Worm (Caenorhabditis elegans) whole organism, early embryonic: Measurements from ENCODE around the gene Y110A2AL.10.

Experiments used
- B0310.2 ChIP-seq: sonication (generic microtip); optimal IDR thresholded peaks from 2 replicates; lab custom pipeline; 2016; ENCODE audit warnings: mild to moderate bottlenecking, missing genetic modification characterization, missing compliant biosample characterization
- F13C5.2 ChIP-seq: sonication (generic microtip); optimal IDR thresholded peaks from 2 replicates; lab custom pipeline; 2017; ENCODE audit warnings: mild to moderate bottlenecking, missing genetic modification characterization, inconsistent platforms, missing compliant biosample characterization
- aly-1 ChIP-seq: sonication (generic microtip); optimal IDR thresholded peaks from 2 replicates; lab custom pipeline; 2016; ENCODE audit warnings: missing genetic modification characterization, missing compliant biosample characterization
- ama-1 ChIP-seq: fragments of 150-350 bp; optimal IDR thresholded peaks from 2 replicates; lab custom pipeline; 2014
- ceh-13 ChIP-seq: fragments of 200-800 bp; sonication (Bioruptor generic); optimal IDR thresholded peaks from 2 replicates; lab custom pipeline; 2018; ENCODE audit warnings: mild to moderate bottlenecking, missing genetic modification characterization, missing compliant biosample characterization
- ceh-36 ChIP-seq: sonication (generic microtip); optimal IDR thresholded peaks from 2 replicates; lab custom pipeline; 2016; ENCODE audit warnings: missing genetic modification characterization, inconsistent platforms, missing compliant biosample characterization
- ets-7 ChIP-seq: sonication (generic microtip); optimal IDR thresholded peaks from 2 replicates; lab custom pipeline; 2016; ENCODE audit warnings: missing genotype, missing genetic modification characterization, missing compliant biosample characterization
- flt-1 ChIP-seq: fragments of 200-800 bp; sonication (Bioruptor generic); IDR thresholded peaks from 2 replicates; pipeline ENCODE4 v1.3.6; 2022; ENCODE audit warnings: missing genetic modification characterization, missing compliant biosample characterization
- hmbx-1 ChIP-seq: sonication (generic microtip); optimal IDR thresholded peaks from 2 replicates; lab custom pipeline; 2016; ENCODE audit warnings: mild to moderate bottlenecking, missing genetic modification characterization, missing compliant biosample characterization
- hmg-4 ChIP-seq: fragments of 200-800 bp; sonication (Bioruptor generic); optimal IDR thresholded peaks from 2 replicates; lab custom pipeline; 2018; ENCODE audit warnings: mild to moderate bottlenecking, missing genetic modification characterization, missing compliant biosample characterization
- hnd-1 ChIP-seq: sonication (generic microtip); optimal IDR thresholded peaks from 2 replicates; lab custom pipeline; 2016; ENCODE audit warnings: missing genetic modification characterization, missing compliant biosample characterization
- pes-1 ChIP-seq: fragments of 200-800 bp; sonication (Bioruptor generic); IDR thresholded peaks from 2 replicates; pipeline ENCODE4 v1.3.6; 2022; ENCODE audit warnings: missing genetic modification reagents, missing genetic modification characterization, missing compliant biosample characterization
- scrt-1 ChIP-seq: fragments of 200-800 bp; sonication (Bioruptor generic); IDR thresholded peaks from 2 replicates; pipeline ENCODE4 v1.3.6; 2022; ENCODE audit warnings: missing genetic modification characterization, missing compliant biosample characterization
- sea-1 ChIP-seq: fragments of 200-800 bp; sonication (Bioruptor generic); conservative IDR thresholded peaks from 2 replicates; pipeline ENCODE4 v1.3.6; 2022; ENCODE audit warnings: missing genetic modification characterization, missing compliant biosample characterization
- tbx-11 ChIP-seq: fragments of 200-800 bp; sonication (Bioruptor generic); IDR thresholded peaks from 2 replicates; pipeline ENCODE4 v1.3.6; 2022; ENCODE audit warnings: missing genetic modification characterization, missing compliant biosample characterization
- tbx-37 ChIP-seq: fragments of 200-800 bp; sonication (Bioruptor generic); conservative IDR thresholded peaks from 2 replicates; pipeline ENCODE4 v1.3.6; 2022; ENCODE audit warnings: missing genetic modification reagents, missing genetic modification characterization, missing compliant biosample characterization
- tra-4 ChIP-seq: sonication (generic microtip); optimal IDR thresholded peaks from 2 replicates; lab custom pipeline; 2017; ENCODE audit warnings: missing genetic modification characterization, missing compliant biosample characterization

The Y110A2AL.10 gene

ce11 chrII:2900248-2900647, 28.5 kb upstream of the Y110A2AL.10 start, which contains the start of gene ubc-26:
ubc-26 (minus strand) TSS chrII:2900348.
- TF ChIP-seq F13C5.2 (tag; lab: Kevin White, UChicago) (no peak), aly-1 (no peak), sea-1 (GFP tag; lab: Robert Waterston, UW) (no peak), pes-1 (GFP tag; lab: Robert Waterston, UW) (no peak), ama-1 (lab: Kevin White, UChicago) (no peak), tra-4 (tag; lab: Kevin White, UChicago) (no peak), flt-1 (no peak), hmg-4 (GFP tag; lab: Kevin White, UChicago) (no peak), ceh-13 (GFP tag; lab: Kevin White, UChicago) (no peak)

ce11 chrII:2894295-2894694, 22.6 kb upstream of the Y110A2AL.10 start, which contains the start of gene sqv-2:
sqv-2 (minus strand) TSS chrII:2894395.
- TF ChIP-seq hnd-1 (tag; lab: Kevin White, UChicago) = no peak
- no peak for TF ChIP-seq ceh-13 (GFP tag; lab: Kevin White, UChicago)
- no peak for TF ChIP-seq tbx-11

DNA sequence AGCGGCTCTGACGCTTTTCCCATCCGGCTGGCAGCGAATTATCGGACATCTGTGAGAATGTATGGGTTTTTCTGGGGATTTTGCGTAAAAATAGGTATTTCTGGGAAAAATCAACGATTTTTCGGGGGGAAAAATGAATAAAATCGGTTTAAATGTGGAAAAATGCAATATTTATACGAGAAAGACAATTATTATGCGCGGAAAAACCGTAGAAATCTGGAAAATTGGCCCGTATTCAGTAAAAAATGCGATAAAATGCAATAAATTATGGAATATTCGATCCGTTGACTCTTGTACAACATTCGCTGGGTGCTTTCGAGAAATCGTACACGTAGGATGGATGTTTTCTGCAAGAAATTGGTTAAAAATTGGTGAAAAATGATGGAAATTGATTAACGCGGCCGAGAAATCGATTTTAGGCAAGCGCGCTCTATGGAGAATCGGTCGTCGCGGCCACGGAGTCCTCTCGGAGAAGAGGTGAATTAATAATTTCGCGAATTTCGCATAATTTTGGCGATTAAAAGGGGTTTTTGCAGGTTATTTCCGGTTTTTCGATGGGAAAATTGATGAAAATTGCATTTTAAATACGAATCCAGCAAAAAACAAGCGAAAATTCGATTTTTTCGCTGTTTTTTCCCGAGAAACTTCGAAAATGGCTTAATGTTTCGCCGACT, 17.4 kb upstream of the Y110A2AL.10 start, which contains the start of gene pinn-1:
pinn-1 (minus strand) TSS at position 51 of the 674 bp plus-strand sequence.
- no peak for TF ChIP-seq ceh-13 (GFP tag; lab: Kevin White, UChicago)
- TF ChIP-seq hmg-4 (GFP tag; lab: Kevin White, UChicago) = no peak
- TF ChIP-seq pes-1 (GFP tag; lab: Robert Waterston, UW) = peak; percentile 79
- peak; percentile 77 for TF ChIP-seq tbx-37 (GFP tag; lab: Robert Waterston, UW)
- TF ChIP-seq flt-1 = peak; percentile 61; the same call in 1 of the 2 replicates
- TF ChIP-seq ceh-36 (tag; lab: Kevin White, UChicago) = no peak
- no peak for TF ChIP-seq scrt-1 (GFP tag; lab: Robert Waterston, UW)
- no peak for TF ChIP-seq ets-7 (tag; lab: Kevin White, UChicago)
- TF ChIP-seq B0310.2 = no peak
- peak; percentile 37 for TF ChIP-seq F13C5.2 (tag; lab: Kevin White, UChicago)
- TF ChIP-seq tbx-11 = no peak
- TF ChIP-seq aly-1 = no peak
- TF ChIP-seq hnd-1 (tag; lab: Kevin White, UChicago) = peak; percentile 19
- no peak; the same call in 1 of the 2 replicates for TF ChIP-seq sea-1 (GFP tag; lab: Robert Waterston, UW)

DNA sequence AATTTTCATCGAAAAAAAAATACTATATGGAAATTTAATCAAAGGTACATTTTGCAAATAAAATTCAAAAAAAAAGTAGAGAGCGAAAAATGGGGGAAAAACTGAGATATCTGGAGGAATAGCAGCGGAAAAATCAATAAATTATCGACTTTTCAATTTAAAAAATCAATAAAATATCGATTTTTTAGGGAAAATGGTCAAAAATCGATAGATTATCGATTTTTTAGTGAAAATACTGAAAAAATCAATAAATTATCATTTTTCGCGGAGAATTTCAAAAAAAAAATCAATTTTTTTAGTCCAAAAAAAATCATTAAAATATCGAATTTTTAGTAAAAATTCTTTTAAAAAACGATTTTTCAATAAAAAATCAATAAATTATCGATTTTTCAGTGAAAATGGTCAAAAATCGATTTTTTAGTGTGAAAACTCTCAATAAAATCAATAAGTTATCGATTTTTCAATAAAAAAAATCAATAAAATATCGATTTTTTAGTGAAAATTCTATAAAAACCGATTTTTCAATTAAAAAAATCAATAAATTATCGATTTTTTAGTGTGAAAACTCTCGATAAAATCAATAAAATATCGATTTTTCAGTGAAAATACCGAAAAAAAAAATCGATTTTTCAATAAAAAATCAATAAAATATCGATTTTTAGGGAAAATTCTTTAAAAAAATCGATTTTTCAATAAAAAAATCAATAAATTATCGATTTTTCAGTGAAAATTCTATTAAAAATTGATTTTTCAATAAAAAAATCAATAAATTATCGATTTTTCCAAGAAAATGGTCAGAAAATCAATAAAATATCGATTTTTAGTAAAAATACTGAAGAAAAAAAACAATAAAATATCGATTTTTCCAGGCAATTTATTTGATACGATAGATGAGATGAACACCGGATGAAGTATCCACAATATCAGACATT, 14.1 kb upstream of the Y110A2AL.10 start:
- TF ChIP-seq pes-1 (GFP tag; lab: Robert Waterston, UW) = no peak
- no peak for TF ChIP-seq hmg-4 (GFP tag; lab: Kevin White, UChicago)
- TF ChIP-seq tbx-11 = no peak

ce11 chrII:2884810-2885209, 13.1 kb upstream of the Y110A2AL.10 start, which contains the start of gene pigw-1:
pigw-1 (minus strand) TSS chrII:2884910.
- TF ChIP-seq F13C5.2 (tag; lab: Kevin White, UChicago) (no peak), scrt-1 (GFP tag; lab: Robert Waterston, UW) (no peak), tbx-37 (GFP tag; lab: Robert Waterston, UW) (no peak)

- TF ChIP-seq tra-4 (tag; lab: Kevin White, UChicago) = no peak
- TF ChIP-seq flt-1 = peak; percentile 29; the same call in 1 of the 2 replicates
- TF ChIP-seq ceh-36 (tag; lab: Kevin White, UChicago) = no peak
Measured at ce11 chrII:2881088-2881487, 9.4 kb upstream of the Y110A2AL.10 start.

- no peak for TF ChIP-seq ceh-13 (GFP tag; lab: Kevin White, UChicago)
- TF ChIP-seq ceh-36 (tag; lab: Kevin White, UChicago) = no peak
- no peak for TF ChIP-seq tbx-11
- no peak for TF ChIP-seq ama-1 (lab: Kevin White, UChicago)
Measured at ce11 chrII:2878909-2879308, 7.2 kb upstream of the Y110A2AL.10 start.

DNA sequence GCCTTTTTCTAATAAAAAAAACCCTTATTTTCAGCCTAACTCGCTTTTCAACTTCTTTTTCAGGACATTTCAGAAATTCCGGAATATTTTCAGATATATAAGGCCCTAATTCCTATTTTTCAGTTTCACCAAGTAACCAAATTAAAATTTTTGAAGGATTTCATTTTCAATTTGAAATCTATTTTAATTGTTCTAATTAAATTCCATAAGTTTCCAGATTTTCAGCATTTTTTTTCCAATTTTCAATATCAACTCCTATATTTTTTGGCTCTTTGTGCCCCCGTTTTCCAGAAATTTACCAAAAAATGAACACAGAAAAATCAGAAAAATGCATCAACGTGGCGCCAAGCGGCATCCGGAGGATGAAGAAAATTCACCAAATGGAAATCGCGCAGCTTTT, 3.1 kb upstream of the Y110A2AL.10 start, which contains the start of gene Y110A2AL.1:
Y110A2AL.1 (plus strand) TSS at position 301 of the 400 bp plus-strand sequence.
- no peak for TF ChIP-seq B0310.2
- no peak for TF ChIP-seq ama-1 (lab: Kevin White, UChicago)
- TF ChIP-seq F13C5.2 (tag; lab: Kevin White, UChicago) = no peak
- no peak for TF ChIP-seq aly-1
- TF ChIP-seq hmg-4 (GFP tag; lab: Kevin White, UChicago) = no peak
- TF ChIP-seq sea-1 (GFP tag; lab: Robert Waterston, UW) = no peak
- TF ChIP-seq hmbx-1 (tag; lab: Kevin White, UChicago) = no peak
